Worm (Caenorhabditis elegans) whole organism, L2 larva: Measurements from ENCODE around the gene sre-46.

ENCODE experiments used
- F13H6.1 ChIP-seq: sonication (generic microtip); optimal IDR thresholded peaks from 2 replicates; lab custom pipeline; 2016; ENCODE audit warnings: missing genetic modification characterization, missing compliant biosample characterization
- ama-1 ChIP-seq: fragments of 150-350 bp; optimal IDR thresholded peaks from 2 replicates; lab custom pipeline; 2018; ENCODE audit warnings: inconsistent platforms
- elt-3 ChIP-seq: sonication (generic microtip); optimal IDR thresholded peaks from 2 replicates; lab custom pipeline; 2017; ENCODE audit warnings: missing biosample characterization, missing genetic modification characterization
- fos-1 ChIP-seq: fragments of 150-350 bp; optimal IDR thresholded peaks from 2 replicates; lab custom pipeline; 2014; ENCODE audit warnings: missing biosample characterization, missing genetic modification characterization
- nhr-10 ChIP-seq: sonication (generic microtip); optimal IDR thresholded peaks from 2 replicates; lab custom pipeline; 2017; ENCODE audit warnings: missing biosample characterization, missing genetic modification characterization
- nhr-25 ChIP-seq: fragments of 150-350 bp; sonication (generic microtip); optimal IDR thresholded peaks from 3 replicates; lab custom pipeline; 2014; ENCODE audit warnings: missing biosample characterization, missing genetic modification characterization
- ztf-11 ChIP-seq: sonication (generic microtip); optimal IDR thresholded peaks from 2 replicates; lab custom pipeline; 2017; ENCODE audit warnings: missing biosample characterization, missing genetic modification characterization
- ztf-4 ChIP-seq: fragments of 150-350 bp; optimal IDR thresholded peaks from 2 replicates; lab custom pipeline; 2014; ENCODE audit warnings: missing biosample characterization, missing genetic modification characterization

ce11 chrII:13725793-13726192 lies 4.7 kb upstream of the sre-46 start, which contains the start of the genes Y54G9A.7 and bub-3:
- TF ChIP-seq F13H6.1 (tag; lab: Kevin White, UChicago) = no peak
- no peak for TF ChIP-seq fos-1
- TF ChIP-seq ama-1 (lab: Kevin White, UChicago) = no peak
- no peak for TF ChIP-seq elt-3 (tag; lab: Kevin White, UChicago)
- no peak for TF ChIP-seq nhr-25 (tag; lab: Kevin White, UChicago)
- no peak for TF ChIP-seq ztf-11 (tag; lab: Kevin White, UChicago)
- TF ChIP-seq nhr-10 (tag; lab: Kevin White, UChicago) = no peak
- TF ChIP-seq ztf-4 (tag; lab: Kevin White, UChicago) = no peak
